Worm (Caenorhabditis elegans) whole organism, late embryonic: ENCODE measurements around the gene T20D4.11.

Experiments used
- C38D4.7 ChIP-seq: fragments of 200-800 bp; sonication (Bioruptor generic); optimal IDR thresholded peaks from 2 replicates; lab custom pipeline; 2018; ENCODE audit warnings: mild to moderate bottlenecking, missing genetic modification characterization, moderate library complexity, missing compliant biosample characterization
- F13H6.1 ChIP-seq: sonication (generic microtip); optimal IDR thresholded peaks from 2 replicates; lab custom pipeline; 2016; ENCODE audit warnings: missing genetic modification characterization, missing compliant biosample characterization
- K09A11.1 ChIP-seq: sonication (generic microtip); optimal IDR thresholded peaks from 2 replicates; lab custom pipeline; 2017; ENCODE audit warnings: antibody characterized with exemption, mild to moderate bottlenecking, missing genetic modification characterization, missing compliant biosample characterization; ENCODE audit not compliant: insufficient read depth
- T23F11.4 ChIP-seq: fragments of 200-800 bp; sonication (Bioruptor generic); optimal IDR thresholded peaks from 2 replicates; lab custom pipeline; 2018; ENCODE audit warnings: mild to moderate bottlenecking, missing genetic modification characterization, missing compliant biosample characterization
- Y22D7AL.16 ChIP-seq: sonication (generic microtip); optimal IDR thresholded peaks from 2 replicates; lab custom pipeline; 2016; ENCODE audit warnings: missing genetic modification characterization, missing compliant biosample characterization
- ahr-1 ChIP-seq: sonication (generic microtip); optimal IDR thresholded peaks from 2 replicates; lab custom pipeline; 2016; ENCODE audit warnings: missing genetic modification characterization, missing compliant biosample characterization
- ceh-14 ChIP-seq: sonication (generic microtip); optimal IDR thresholded peaks from 2 replicates; lab custom pipeline; 2016; ENCODE audit warnings: missing genotype, missing genetic modification characterization, missing compliant biosample characterization
- ceh-18 ChIP-seq: sonication (generic microtip); optimal IDR thresholded peaks from 2 replicates; lab custom pipeline; 2016; ENCODE audit warnings: missing genetic modification characterization, missing compliant biosample characterization
- ceh-2 ChIP-seq: sonication (generic microtip); optimal IDR thresholded peaks from 2 replicates; lab custom pipeline; 2016; ENCODE audit warnings: missing genotype, missing genetic modification characterization, missing compliant biosample characterization
- ceh-31 ChIP-seq: sonication (generic microtip); optimal IDR thresholded peaks from 2 replicates; lab custom pipeline; 2016; ENCODE audit warnings: missing genetic modification characterization, missing compliant biosample characterization
- ceh-34 ChIP-seq: sonication (generic microtip); optimal IDR thresholded peaks from 2 replicates; lab custom pipeline; 2016; ENCODE audit warnings: mild to moderate bottlenecking, missing genetic modification characterization, missing compliant biosample characterization
- ceh-45 ChIP-seq: fragments of 200-800 bp; sonication (Bioruptor generic); IDR thresholded peaks from 2 replicates; pipeline ENCODE4 v1.3.6; 2022; ENCODE audit warnings: missing genetic modification reagents, missing genetic modification characterization, missing compliant biosample characterization
- elt-2 ChIP-seq: sonication (generic microtip); optimal IDR thresholded peaks from 2 replicates; lab custom pipeline; 2016; ENCODE audit warnings: missing genetic modification reagents, missing genetic modification characterization, missing compliant biosample characterization
- ets-4 ChIP-seq: sonication (generic microtip); optimal IDR thresholded peaks from 2 replicates; lab custom pipeline; 2016; ENCODE audit warnings: missing genetic modification characterization, missing compliant biosample characterization
- fkh-6 ChIP-seq: sonication (generic microtip); optimal IDR thresholded peaks from 2 replicates; lab custom pipeline; 2016; ENCODE audit warnings: missing genetic modification characterization, missing compliant biosample characterization
- gmeb-2 ChIP-seq: sonication (generic microtip); optimal IDR thresholded peaks from 2 replicates; lab custom pipeline; 2016; ENCODE audit warnings: missing genetic modification characterization, inconsistent platforms, missing compliant biosample characterization
- hlh-8 ChIP-seq: sonication (generic microtip); optimal IDR thresholded peaks from 2 replicates; lab custom pipeline; 2016; ENCODE audit warnings: missing genotype, missing genetic modification characterization, missing compliant biosample characterization
- lim-6 ChIP-seq: sonication (generic microtip); optimal IDR thresholded peaks from 2 replicates; lab custom pipeline; 2016; ENCODE audit warnings: missing genetic modification characterization, missing compliant biosample characterization
- lin-11 ChIP-seq: fragments of 200-800 bp; sonication (Bioruptor generic); optimal IDR thresholded peaks from 2 replicates; lab custom pipeline; 2018; ENCODE audit warnings: mild to moderate bottlenecking, missing genetic modification characterization, missing compliant biosample characterization
- mec-3 ChIP-seq: sonication (generic microtip); optimal IDR thresholded peaks from 2 replicates; lab custom pipeline; 2016; ENCODE audit warnings: borderline replicate concordance, missing genetic modification characterization, missing compliant biosample characterization
- nfya-1 ChIP-seq: sonication (generic microtip); optimal IDR thresholded peaks from 2 replicates; lab custom pipeline; 2017; ENCODE audit warnings: missing genetic modification characterization, mild to moderate bottlenecking, missing compliant biosample characterization, antibody characterized with exemption, moderate library complexity
- pag-3 ChIP-seq: sonication (generic microtip); optimal IDR thresholded peaks from 2 replicates; lab custom pipeline; 2016; ENCODE audit warnings: missing compliant biosample characterization, missing genetic modification characterization, borderline replicate concordance
- pat-9 ChIP-seq: fragments of 200-800 bp; sonication (Bioruptor generic); optimal IDR thresholded peaks from 2 replicates; lab custom pipeline; 2018; ENCODE audit warnings: mild to moderate bottlenecking, missing genetic modification characterization, moderate library complexity, missing compliant biosample characterization
- pha-2 ChIP-seq: sonication (generic microtip); optimal IDR thresholded peaks from 2 replicates; lab custom pipeline; 2017; ENCODE audit warnings: mild to moderate bottlenecking, missing genetic modification characterization, missing compliant biosample characterization
- pha-4 ChIP-seq: fragments of 150-350 bp; optimal IDR thresholded peaks from 2 replicates; lab custom pipeline; 2018; ENCODE audit warnings: missing biosample characterization, missing genetic modification reagents, missing genetic modification characterization
- pqm-1 ChIP-seq: sonication (generic microtip); optimal IDR thresholded peaks from 2 replicates; lab custom pipeline; 2016; ENCODE audit warnings: missing genetic modification characterization, missing compliant biosample characterization
- rnt-1 ChIP-seq: sonication (generic microtip); optimal IDR thresholded peaks from 2 replicates; lab custom pipeline; 2016; ENCODE audit warnings: missing genetic modification characterization, missing compliant biosample characterization
- sox-2 ChIP-seq: fragments of 200-800 bp; sonication (Bioruptor generic); IDR thresholded peaks from 2 replicates; pipeline ENCODE4 v1.3.6; 2022; ENCODE audit warnings: missing genetic modification reagents, missing genetic modification characterization, missing compliant biosample characterization
- syd-9 ChIP-seq: sonication (generic microtip); optimal IDR thresholded peaks from 2 replicates; lab custom pipeline; 2016; ENCODE audit warnings: mild to moderate bottlenecking, missing genetic modification characterization, moderate library complexity, missing compliant biosample characterization
- tbx-2 ChIP-seq: sonication (generic microtip); optimal IDR thresholded peaks from 2 replicates; lab custom pipeline; 2016; ENCODE audit warnings: missing genetic modification characterization, missing compliant biosample characterization
- tbx-7 ChIP-seq: sonication (generic microtip); optimal IDR thresholded peaks from 2 replicates; lab custom pipeline; 2016; ENCODE audit warnings: missing genotype, missing genetic modification characterization, missing compliant biosample characterization
- ttx-3 ChIP-seq: sonication (generic microtip); optimal IDR thresholded peaks from 2 replicates; lab custom pipeline; 2016; ENCODE audit warnings: missing genetic modification reagents, missing genetic modification characterization, missing compliant biosample characterization
- unc-55 ChIP-seq: sonication (generic microtip); optimal IDR thresholded peaks from 2 replicates; lab custom pipeline; 2017; ENCODE audit warnings: missing biosample characterization, missing genetic modification reagents, missing genetic modification characterization
- unc-86 ChIP-seq: sonication (generic microtip); optimal IDR thresholded peaks from 2 replicates; lab custom pipeline; 2016; ENCODE audit warnings: missing genetic modification characterization, missing compliant biosample characterization
- zip-5 ChIP-seq: sonication (generic microtip); optimal IDR thresholded peaks from 2 replicates; lab custom pipeline; 2016; ENCODE audit warnings: missing genetic modification characterization, missing compliant biosample characterization
- ztf-16 ChIP-seq: sonication (generic microtip); optimal IDR thresholded peaks from 2 replicates; lab custom pipeline; 2017; ENCODE audit warnings: missing genetic modification characterization, missing compliant biosample characterization

T20D4.11 gene

DNA sequence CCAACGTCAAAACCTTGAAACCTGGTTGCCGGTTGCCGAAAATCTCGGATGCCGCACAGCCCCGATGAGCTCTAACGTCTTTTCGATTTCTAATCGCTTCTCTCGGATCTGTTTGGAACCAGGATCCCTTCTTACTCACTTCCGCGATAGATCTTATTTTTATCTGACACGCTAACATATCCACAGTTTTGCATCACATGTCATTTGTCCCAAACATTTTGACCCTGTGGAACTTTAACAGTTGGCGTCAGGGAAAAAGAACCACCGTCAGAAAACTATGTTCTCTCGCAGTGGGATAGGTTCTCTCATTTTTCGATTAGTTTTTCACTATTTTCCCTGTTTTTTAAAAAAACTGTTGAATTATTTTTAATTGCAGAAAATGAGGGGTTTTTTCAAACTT, at the start of gene T20D4.11:
T20D4.11 (plus strand) TSS at position 377 of the 400 bp plus-strand sequence.
- TF ChIP-seq mec-3 (tag; lab: Kevin White, UChicago) (no peak), ceh-18 (tag; lab: Kevin White, UChicago) (no peak), F13H6.1 (tag; lab: Kevin White, UChicago) (no peak), ceh-31 (no peak), C38D4.7 (GFP tag; lab: Kevin White, UChicago) (no peak), ceh-2 (tag; lab: Kevin White, UChicago) (no peak), tbx-7 (no peak), unc-55 (GFP tag; lab: Kevin White, UChicago) (no peak), syd-9 (tag; lab: Kevin White, UChicago) (no peak), T23F11.4 (GFP tag; lab: Kevin White, UChicago) (no peak), lin-11 (no peak), unc-86 (no peak), ets-4 (tag; lab: Kevin White, UChicago) (no peak), sox-2 (GFP tag; lab: Robert Waterston, UW) (no peak), hlh-8 (tag; lab: Kevin White, UChicago) (no peak), ceh-34 (tag; lab: Kevin White, UChicago) (no peak), pha-2 (no peak), ztf-16 (no peak), pqm-1 (no peak), gmeb-2 (tag; lab: Kevin White, UChicago) (no peak)

DNA sequence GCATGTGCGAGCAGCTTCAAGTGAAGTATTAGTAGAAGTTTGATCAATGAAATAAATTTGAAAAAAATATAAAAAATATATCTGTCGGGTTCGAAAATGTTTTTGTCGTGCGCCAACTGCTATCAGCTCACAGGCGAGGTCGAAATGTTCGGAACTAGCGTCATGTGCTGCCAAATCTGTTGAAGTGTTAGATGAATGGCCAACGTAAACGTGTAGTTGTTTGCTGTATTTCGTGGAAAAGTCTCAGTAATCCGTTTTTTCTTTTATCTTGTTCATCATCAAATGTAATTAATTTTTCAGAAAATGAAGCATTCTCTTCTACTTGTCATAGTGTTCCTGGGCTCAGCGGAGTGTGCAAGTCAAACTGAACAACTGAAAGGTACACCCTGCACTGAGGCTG, 48.6 kb upstream of the T20D4.11 start, which contains the start of gene C17B7.15:
C17B7.15 (plus strand) TSS at position 301 of the 400 bp plus-strand sequence.
- no peak for TF ChIP-seq rnt-1 (tag; lab: Kevin White, UChicago)
- TF ChIP-seq elt-2 (tag; lab: Kevin White, UChicago), result no peak
- no peak for TF ChIP-seq zip-5 (tag; lab: Kevin White, UChicago)
- TF ChIP-seq ahr-1 (tag; lab: Kevin White, UChicago), result no peak
- no peak for TF ChIP-seq gmeb-2 (tag; lab: Kevin White, UChicago)
- no peak for TF ChIP-seq ceh-45 (GFP tag; lab: Robert Waterston, UW)
- no peak for TF ChIP-seq F13H6.1 (tag; lab: Kevin White, UChicago)
- TF ChIP-seq pag-3 (tag; lab: Kevin White, UChicago), result no peak
- TF ChIP-seq ztf-16, result no peak
- TF ChIP-seq pat-9, result no peak
- TF ChIP-seq tbx-2 (tag; lab: Kevin White, UChicago), result no peak
- no peak for TF ChIP-seq ttx-3 (tag; lab: Kevin White, UChicago)
- no peak for TF ChIP-seq Y22D7AL.16
- no peak for TF ChIP-seq lim-6 (tag; lab: Kevin White, UChicago)

DNA sequence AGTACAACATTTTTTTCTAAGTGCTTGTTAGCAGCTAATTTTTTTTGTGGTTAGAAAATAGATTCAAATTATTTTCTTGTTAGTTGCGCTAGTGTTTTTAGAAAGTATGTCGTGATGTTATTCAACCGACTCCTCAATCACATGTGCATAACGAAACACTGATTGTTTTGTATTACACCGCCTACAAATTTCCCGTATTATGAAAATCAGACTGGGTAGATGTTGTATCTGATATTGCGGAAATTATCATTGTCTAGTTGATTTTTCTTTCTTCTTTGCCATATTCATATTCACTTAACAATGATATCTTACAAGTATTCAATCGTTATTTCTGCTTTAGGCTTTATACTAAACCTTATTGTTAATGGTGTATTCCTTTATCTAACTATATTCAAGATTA, 47.2 kb upstream of the T20D4.11 start, which contains the start of gene str-63:
str-63 (plus strand) TSS at position 301 of the 400 bp plus-strand sequence.
- TF ChIP-seq pha-4 (tag; lab: Kevin White, UChicago) (no peak), T23F11.4 (GFP tag; lab: Kevin White, UChicago) (no peak), fkh-6 (tag; lab: Kevin White, UChicago) (no peak)
- TF ChIP-seq, all 69 proteins: peak for 0

DNA sequence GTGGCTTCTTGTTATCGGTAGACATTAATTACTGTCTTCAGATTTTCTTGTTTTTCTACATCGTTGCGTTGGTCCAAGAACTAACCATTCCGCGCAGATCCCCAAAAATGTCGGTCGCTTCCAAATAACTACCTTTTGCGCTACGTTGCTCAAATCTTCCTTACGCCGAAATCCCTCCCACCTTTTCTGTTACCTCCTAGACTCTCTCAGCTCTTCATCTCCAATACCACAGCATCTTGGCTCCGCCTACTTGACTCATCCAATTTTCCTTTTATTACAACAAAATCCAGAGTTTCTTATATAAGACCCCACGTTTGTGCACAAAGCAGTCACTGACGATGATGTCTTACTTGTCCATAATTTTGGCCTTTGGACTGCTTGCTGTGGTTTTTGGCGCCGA, 45.6 kb upstream of the T20D4.11 start, which contains the start of gene C17B7.12:
C17B7.12 (plus strand) TSS at position 301 of the 400 bp plus-strand sequence.
- no peak for TF ChIP-seq nfya-1 (tag; lab: Kevin White, UChicago)
- no peak for TF ChIP-seq ceh-34 (tag; lab: Kevin White, UChicago)
- TF ChIP-seq ceh-14 (tag; lab: Kevin White, UChicago), result no peak
- TF ChIP-seq pag-3 (tag; lab: Kevin White, UChicago), result no peak
- TF ChIP-seq hlh-8 (tag; lab: Kevin White, UChicago), result no peak
- TF ChIP-seq K09A11.1 (tag; lab: Kevin White, UChicago), result no peak
- no peak for TF ChIP-seq elt-2 (tag; lab: Kevin White, UChicago)
- TF ChIP-seq gmeb-2 (tag; lab: Kevin White, UChicago), result no peak
- TF ChIP-seq, all 69 proteins: peak for 0
